Worm (Caenorhabditis elegans) whole organism, young adult: ENCODE results near the gene ZK896.1.

Experiments used
- Y53G8AR.9 ChIP-seq: fragments of 200-800 bp; sonication (Bioruptor generic); conservative IDR thresholded peaks from 2 replicates; pipeline ENCODE4 v1.3.6; 2022; ENCODE audit warnings: missing genetic modification reagents, missing genetic modification characterization, missing compliant biosample characterization
- bed-2 ChIP-seq: fragments of 200-800 bp; sonication (Bioruptor generic); IDR thresholded peaks from 2 replicates; pipeline ENCODE4 v1.3.6; 2022; ENCODE audit warnings: missing genetic modification reagents, missing genetic modification characterization, missing compliant biosample characterization
- cebp-1 ChIP-seq, 2 experiments: fragments of 200-800 bp in 1 of 2; sonication (Bioruptor generic) in 1 of 2; sonication (generic microtip) in 1 of 2; IDR thresholded peaks in 1 of 2; optimal IDR thresholded peaks in 1 of 2; 2 replicates each; pipeline versions ENCODE4 v1.3.6 to Lab custom; 2017 to 2022; ENCODE audit warnings: missing compliant biosample characterization in 2 of 2, missing genetic modification characterization in 2 of 2, mild to moderate bottlenecking in 1 of 2, missing genetic modification reagents in 1 of 2, moderate library complexity in 1 of 2
- ceh-58 ChIP-seq: fragments of 200-800 bp; sonication (Bioruptor generic); IDR thresholded peaks from 2 replicates; pipeline ENCODE4 v1.3.6; 2022; ENCODE audit warnings: missing genetic modification characterization, missing compliant biosample characterization
- ceh-91 ChIP-seq: fragments of 200-800 bp; sonication (Bioruptor generic); IDR thresholded peaks from 2 replicates; pipeline ENCODE4 v1.3.6; 2022; ENCODE audit warnings: missing genetic modification reagents, missing genetic modification characterization, missing compliant biosample characterization
- lin-40 ChIP-seq: sonication (generic microtip); optimal IDR thresholded peaks from 2 replicates; lab custom pipeline; 2016; ENCODE audit warnings: missing genetic modification characterization, mild to moderate bottlenecking, missing compliant biosample characterization, missing genotype, missing genetic modification reagents
- mxl-1 ChIP-seq: sonication (generic microtip); optimal IDR thresholded peaks from 2 replicates; lab custom pipeline; 2016; ENCODE audit warnings: missing genetic modification characterization, missing compliant biosample characterization
- nhr-179 ChIP-seq: sonication (generic microtip); optimal IDR thresholded peaks from 2 replicates; lab custom pipeline; 2016; ENCODE audit warnings: mild to moderate bottlenecking, missing genetic modification characterization, missing compliant biosample characterization
- pha-4 ChIP-seq: fragments of 150-350 bp; sonication (generic microtip); optimal IDR thresholded peaks from 2 replicates; lab custom pipeline; 2014; ENCODE audit warnings: missing biosample characterization, missing genetic modification reagents, missing genetic modification characterization
- rpc-1 ChIP-seq, 2 experiments: fragments of 150-350 bp in 1 of 2; sonication (generic microtip) in 1 of 2; optimal IDR thresholded peaks; 2 replicates each; lab custom pipeline; 2014 to 2018; ENCODE audit warnings: missing biosample characterization in 1 of 2, missing genetic modification characterization in 1 of 2, missing genetic modification reagents in 1 of 2, missing genotype in 1 of 2
- somi-1 ChIP-seq: fragments of 200-800 bp; sonication (Bioruptor generic); optimal IDR thresholded peaks from 2 replicates; lab custom pipeline; 2018; ENCODE audit warnings: mild to moderate bottlenecking, missing genetic modification characterization, missing compliant biosample characterization
- tbx-9 ChIP-seq: sonication (generic microtip); optimal IDR thresholded peaks from 2 replicates; lab custom pipeline; 2016; ENCODE audit warnings: borderline replicate concordance, missing genetic modification characterization, inconsistent platforms, missing compliant biosample characterization
- ztf-3 ChIP-seq: fragments of 200-800 bp; sonication (Bioruptor generic); optimal IDR thresholded peaks from 2 replicates; lab custom pipeline; 2018; ENCODE audit warnings: mild to moderate bottlenecking, missing genetic modification characterization, missing compliant biosample characterization

DNA sequence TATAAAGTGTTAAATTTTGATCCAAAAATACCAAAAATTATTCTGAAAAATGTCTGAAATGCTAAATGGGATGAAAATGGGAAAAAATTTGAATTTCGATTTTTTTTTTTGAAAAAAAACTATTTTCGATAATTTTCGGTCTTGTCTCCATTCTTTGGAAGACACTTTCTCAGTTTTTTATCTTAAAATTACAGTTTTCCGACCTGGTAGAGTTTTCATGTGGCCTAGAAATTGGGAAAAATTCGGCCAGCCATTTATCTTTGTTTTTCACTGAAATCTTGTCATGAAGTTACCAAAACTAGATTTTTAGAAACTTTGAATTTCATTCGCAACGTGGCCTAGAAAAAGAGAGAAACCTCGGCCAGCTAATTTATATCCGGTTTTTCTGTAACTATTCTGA is 34.3 kb downstream of the ZK896.1 start:
- no peak for TF ChIP-seq rpc-1 (optimal IDR thresholded peaks at IDR 0.05; lab: Kevin White, UChicago)
- no peak for TF ChIP-seq rpc-1 (tag; optimal IDR thresholded peaks at IDR 0.05; lab: Kevin White, UChicago)
- TF ChIP-seq lin-40 = no peak
- TF ChIP-seq ceh-58 = no peak
- TF ChIP-seq ceh-91 (GFP tag; lab: Robert Waterston, UW) = no peak
- TF ChIP-seq mxl-1 (tag; lab: Kevin White, UChicago) = no peak
- no peak for TF ChIP-seq somi-1 (GFP tag; lab: Kevin White, UChicago)
- no peak for TF ChIP-seq pha-4 (tag; lab: Kevin White, UChicago)
- no peak for TF ChIP-seq nhr-179
- no peak for TF ChIP-seq bed-2 (GFP tag; lab: Robert Waterston, UW)
- no peak for TF ChIP-seq Y53G8AR.9 (GFP tag; lab: Robert Waterston, UW)
- TF ChIP-seq cebp-1 (GFP tag; IDR thresholded peaks at IDR 0.05; lab: Robert Waterston, UW) = no peak
- TF ChIP-seq cebp-1 (tag; optimal IDR thresholded peaks at IDR 0.05; lab: Kevin White, UChicago) = no peak
- TF ChIP-seq ztf-3 (GFP tag; lab: Kevin White, UChicago) = no peak
- no peak for TF ChIP-seq tbx-9
